Fruit fly (Drosophila melanogaster) whole organism, embryonic: ENCODE results near the gene Kdm2.

Experiments used
- Atf6 ChIP-seq: fragments of 200-800 bp; sonication (Bioruptor generic); IDR thresholded peaks from 2 replicates; pipeline ENCODE4 v1.3.6; 2022; ENCODE audit warnings: missing biosample characterization, missing genetic modification characterization
- B-H1 ChIP-seq: fragments of 200-800 bp; sonication (Bioruptor generic); IDR thresholded peaks from 3 replicates; pipeline ENCODE4 v1.3.6; 2022; ENCODE audit warnings: missing biosample characterization, missing genetic modification characterization
- B-H2 ChIP-seq: fragments of 200-800 bp; sonication (Bioruptor generic); optimal IDR thresholded peaks from 2 replicates; lab custom pipeline; 2018; ENCODE audit warnings: missing biosample characterization, mild to moderate bottlenecking, missing genetic modification characterization
- Bgb ChIP-seq: fragments of 200-800 bp; sonication (Bioruptor generic); IDR thresholded peaks from 2 replicates; pipeline ENCODE4 v1.3.6; 2022; ENCODE audit warnings: missing biosample characterization, missing genetic modification characterization; ENCODE audit not compliant: partially characterized antibody
- CG10147 ChIP-seq: fragments of 200-800 bp; sonication (Bioruptor generic); optimal IDR thresholded peaks from 2 replicates; lab custom pipeline; 2019; ENCODE audit warnings: missing biosample characterization, mild to moderate bottlenecking, missing genetic modification characterization, moderate library complexity
- CG10654 ChIP-seq: fragments of 200-800 bp; sonication (Bioruptor generic); optimal IDR thresholded peaks from 2 replicates; lab custom pipeline; 2016; ENCODE audit warnings: missing biosample characterization, missing genetic modification characterization
- CG10979 ChIP-seq: fragments of 200-800 bp; sonication (Bioruptor generic); optimal IDR thresholded peaks from 2 replicates; lab custom pipeline; 2018; ENCODE audit warnings: missing biosample characterization, mild to moderate bottlenecking, missing genetic modification characterization, moderate library complexity
- CG13424 ChIP-seq: fragments of 200-800 bp; sonication (Bioruptor generic); optimal IDR thresholded peaks from 2 replicates; lab custom pipeline; 2019; ENCODE audit warnings: missing biosample characterization, mild to moderate bottlenecking, missing genetic modification characterization, moderate library complexity
- CG13624 ChIP-seq: fragments of 200-800 bp; sonication (Bioruptor generic); optimal IDR thresholded peaks from 2 replicates; lab custom pipeline; 2016; ENCODE audit warnings: missing biosample characterization, missing genetic modification characterization
- CG13894 ChIP-seq: fragments of 200-800 bp; sonication (Bioruptor generic); optimal IDR thresholded peaks from 3 replicates; lab custom pipeline; 2018; ENCODE audit warnings: missing biosample characterization, mild to moderate bottlenecking, missing genetic modification characterization, moderate library complexity
- CG15514 ChIP-seq: fragments of 200-800 bp; sonication (Bioruptor generic); optimal IDR thresholded peaks from 3 replicates; lab custom pipeline; 2017; ENCODE audit warnings: missing biosample characterization, missing genetic modification characterization, mild to moderate bottlenecking, moderate library complexity, missing genetic modification reagents
- CG1603 ChIP-seq: fragments of 200-800 bp; sonication (Bioruptor generic); optimal IDR thresholded peaks from 2 replicates; lab custom pipeline; 2019; ENCODE audit warnings: missing biosample characterization, mild to moderate bottlenecking, missing genetic modification characterization, moderate library complexity
- CG1792 ChIP-seq: fragments of 200-800 bp; sonication (Bioruptor generic); optimal IDR thresholded peaks from 2 replicates; lab custom pipeline; 2016; ENCODE audit warnings: missing biosample characterization, missing genetic modification characterization
- CG18011 ChIP-seq: fragments of 200-800 bp; sonication (Bioruptor generic); optimal IDR thresholded peaks from 2 replicates; lab custom pipeline; 2017; ENCODE audit warnings: missing biosample characterization, missing genetic modification characterization, mild to moderate bottlenecking, moderate library complexity, missing genotype
- CG30403 ChIP-seq: fragments of 200-800 bp; sonication (Bioruptor generic); optimal IDR thresholded peaks from 3 replicates; lab custom pipeline; 2016; ENCODE audit warnings: missing biosample characterization, missing genetic modification characterization
- CG3281 ChIP-seq: fragments of 200-800 bp; sonication (Bioruptor generic); optimal IDR thresholded peaks from 3 replicates; lab custom pipeline; 2017; ENCODE audit warnings: missing biosample characterization, mild to moderate bottlenecking, missing genetic modification characterization
- CG34422 ChIP-seq: fragments of 200-800 bp; sonication (Bioruptor generic); IDR thresholded peaks from 3 replicates; pipeline ENCODE4 v1.3.6; 2022; ENCODE audit warnings: missing biosample characterization, missing genetic modification characterization
- CG4404 ChIP-seq: fragments of 200-800 bp; sonication (Bioruptor generic); IDR thresholded peaks from 2 replicates; pipeline ENCODE4 v1.3.6; 2022; ENCODE audit warnings: missing biosample characterization, missing genetic modification characterization
- CG4617 ChIP-seq: fragments of 200-800 bp; sonication (Bioruptor generic); optimal IDR thresholded peaks from 3 replicates; lab custom pipeline; 2016; ENCODE audit warnings: missing biosample characterization, missing genetic modification characterization, borderline replicate concordance
- CG6791 ChIP-seq: fragments of 200-800 bp; sonication (Bioruptor generic); IDR thresholded peaks from 3 replicates; pipeline ENCODE4 v1.3.6; 2022; ENCODE audit warnings: missing biosample characterization, missing genetic modification characterization; ENCODE audit not compliant: partially characterized antibody
- CG7786 ChIP-seq: fragments of 200-800 bp; sonication (Bioruptor generic); optimal IDR thresholded peaks from 2 replicates; lab custom pipeline; 2016; ENCODE audit warnings: missing biosample characterization, missing genetic modification characterization
- CG8290 ChIP-seq, 3 experiments: fragments of 200-800 bp; sonication (Bioruptor generic); optimal IDR thresholded peaks; 2 replicates each; lab custom pipeline; 2016 to 2019; ENCODE audit warnings: missing biosample characterization in 3 of 3, missing genetic modification characterization in 3 of 3, mild to moderate bottlenecking in 2 of 3, moderate library complexity in 1 of 3
- CG9797 ChIP-seq: fragments of 200-800 bp; sonication (Bioruptor generic); optimal IDR thresholded peaks from 3 replicates; lab custom pipeline; 2018; ENCODE audit warnings: missing biosample characterization, mild to moderate bottlenecking, missing genetic modification characterization
- CG9932 ChIP-seq: fragments of 200-800 bp; sonication (Bioruptor generic); IDR thresholded peaks from 2 replicates; pipeline ENCODE4 v1.3.6; 2022; ENCODE audit warnings: missing biosample characterization, missing genetic modification characterization
- CHES-1-like ChIP-seq: fragments of 200-800 bp; sonication (Bioruptor generic); optimal IDR thresholded peaks from 2 replicates; lab custom pipeline; 2016; ENCODE audit warnings: missing biosample characterization, missing genetic modification characterization
- Chrac-16 ChIP-seq: fragments of 200-800 bp; sonication (Bioruptor generic); optimal IDR thresholded peaks from 3 replicates; lab custom pipeline; 2016; ENCODE audit warnings: missing biosample characterization, missing genetic modification characterization
- Dbx ChIP-seq: fragments of 200-800 bp; sonication (Bioruptor generic); IDR thresholded peaks from 3 replicates; pipeline ENCODE4 v1.3.6; 2022; ENCODE audit warnings: missing biosample characterization, missing genetic modification characterization
- Deaf1 ChIP-seq: fragments of 200-800 bp; optimal IDR thresholded peaks from 3 replicates; lab custom pipeline; 2019; ENCODE audit warnings: missing biosample characterization, mild to moderate bottlenecking, missing genetic modification characterization, moderate library complexity
- Doc3 ChIP-seq: fragments of 200-800 bp; sonication (Bioruptor generic); IDR thresholded peaks from 3 replicates; pipeline ENCODE4 v1.3.6; 2022; ENCODE audit warnings: missing biosample characterization, missing genetic modification characterization; ENCODE audit not compliant: partially characterized antibody
- Hr3 ChIP-seq: fragments of 200-800 bp; sonication (Bioruptor generic); optimal IDR thresholded peaks from 3 replicates; lab custom pipeline; 2016; ENCODE audit warnings: missing biosample characterization, missing genetic modification characterization
- Hsf ChIP-seq: fragments of 200-800 bp; sonication (Bioruptor generic); optimal IDR thresholded peaks from 3 replicates; lab custom pipeline; 2016; ENCODE audit warnings: missing biosample characterization, missing genetic modification characterization
- Mad ChIP-seq: fragments of 200-800 bp; sonication (Bioruptor generic); optimal IDR thresholded peaks from 2 replicates; lab custom pipeline; 2016; ENCODE audit warnings: missing biosample characterization, missing genetic modification characterization
- NK7.1 ChIP-seq: fragments of 200-800 bp; sonication (Bioruptor generic); optimal IDR thresholded peaks from 3 replicates; lab custom pipeline; 2016; ENCODE audit warnings: missing biosample characterization, missing genetic modification characterization
- Nf-YC ChIP-seq: fragments of 200-800 bp; optimal IDR thresholded peaks from 3 replicates; lab custom pipeline; 2019; ENCODE audit warnings: missing biosample characterization, mild to moderate bottlenecking, missing genetic modification characterization, moderate library complexity
- Poxn ChIP-seq: fragments of 200-800 bp; sonication (Bioruptor generic); IDR thresholded peaks from 2 replicates; pipeline ENCODE4 v1.3.6; 2022; ENCODE audit warnings: missing biosample characterization, missing genetic modification characterization
- Scr ChIP-seq: fragments of 200-800 bp; sonication (Bioruptor generic); IDR thresholded peaks from 2 replicates; pipeline ENCODE4 v1.3.6; 2022; ENCODE audit warnings: missing biosample characterization, missing genetic modification characterization; ENCODE audit not compliant: partially characterized antibody
- Sry-β ChIP-seq: fragments of 200-800 bp; sonication (Bioruptor generic); optimal IDR thresholded peaks from 2 replicates; lab custom pipeline; 2018; ENCODE audit warnings: missing biosample characterization, mild to moderate bottlenecking, missing genetic modification characterization, moderate library complexity
- Ssrp ChIP-seq: fragments of 200-800 bp; sonication (Bioruptor generic); optimal IDR thresholded peaks from 2 replicates; lab custom pipeline; 2018; ENCODE audit warnings: missing biosample characterization, mild to moderate bottlenecking, missing genetic modification characterization, moderate library complexity
- az2 ChIP-seq: fragments of 200-800 bp; sonication (Bioruptor generic); optimal IDR thresholded peaks from 3 replicates; lab custom pipeline; 2016; ENCODE audit warnings: missing biosample characterization, missing genetic modification characterization
- bbx ChIP-seq: fragments of 200-800 bp; sonication (Bioruptor generic); IDR thresholded peaks from 2 replicates; pipeline ENCODE4 v1.3.6; 2022; ENCODE audit warnings: missing biosample characterization, missing genetic modification characterization; ENCODE audit not compliant: partially characterized antibody
- cato ChIP-seq: fragments of 200-800 bp; sonication (Bioruptor generic); optimal IDR thresholded peaks from 2 replicates; lab custom pipeline; 2016; ENCODE audit warnings: missing biosample characterization, missing genetic modification characterization, borderline replicate concordance
- dmrt11E ChIP-seq: fragments of 200-800 bp; sonication (Bioruptor generic); optimal IDR thresholded peaks from 3 replicates; lab custom pipeline; 2018; ENCODE audit warnings: missing biosample characterization, mild to moderate bottlenecking, missing genetic modification characterization, moderate library complexity
- dysf ChIP-seq: fragments of 200-800 bp; sonication (Bioruptor generic); IDR thresholded peaks from 3 replicates; pipeline ENCODE4 v1.3.6; 2022; ENCODE audit warnings: missing biosample characterization, missing genetic modification characterization
- fu2 ChIP-seq: fragments of 200-800 bp; sonication (Bioruptor generic); optimal IDR thresholded peaks from 2 replicates; lab custom pipeline; 2016; ENCODE audit warnings: missing biosample characterization, missing genetic modification characterization
- lola ChIP-seq, 3 experiments: fragments of >200 bp in 2 of 3; fragments of 200-800 bp in 1 of 3; sonication (Bioruptor generic) in 1 of 3; optimal IDR thresholded peaks; 2 replicates each; lab custom pipeline; 2017 to 2019; ENCODE audit warnings: missing biosample characterization in 3 of 3, missing genetic modification characterization in 3 of 3, mild to moderate bottlenecking in 1 of 3, moderate library complexity in 1 of 3
- sim ChIP-seq: fragments of 200-800 bp; sonication (Bioruptor generic); IDR thresholded peaks from 2 replicates; pipeline ENCODE4 v1.3.6; 2022; ENCODE audit warnings: missing biosample characterization, missing genetic modification characterization
- so ChIP-seq: fragments of 200-800 bp; sonication (Bioruptor generic); IDR thresholded peaks from 3 replicates; pipeline ENCODE4 v1.3.6; 2022; ENCODE audit warnings: missing biosample characterization, missing genetic modification characterization
- tap ChIP-seq: fragments of 200-800 bp; optimal IDR thresholded peaks from 3 replicates; lab custom pipeline; 2019; ENCODE audit warnings: missing biosample characterization, mild to moderate bottlenecking, missing genetic modification characterization, moderate library complexity
- trem ChIP-seq: fragments of 200-800 bp; optimal IDR thresholded peaks from 3 replicates; lab custom pipeline; 2019; ENCODE audit warnings: missing biosample characterization, mild to moderate bottlenecking, missing genetic modification characterization, moderate library complexity

Kdm2 gene

DNA sequence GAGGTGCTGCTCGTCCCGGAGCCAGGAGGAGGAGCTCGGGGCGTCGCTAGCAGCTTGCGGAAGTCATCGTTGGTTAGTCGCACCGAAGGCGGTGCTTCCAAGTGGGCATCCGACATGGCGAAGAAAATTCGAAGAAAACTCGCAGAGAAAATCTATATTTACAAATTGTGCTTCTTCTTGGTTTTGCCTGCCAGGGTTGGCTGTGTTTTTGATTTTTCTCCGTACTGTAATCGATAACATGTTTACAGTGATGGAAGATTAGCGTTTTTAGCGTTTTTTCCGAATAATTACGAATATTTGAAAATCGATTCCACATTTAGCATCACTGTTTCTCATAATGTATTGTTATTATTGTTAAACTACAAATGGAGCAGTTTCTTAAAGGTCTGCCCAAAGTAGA lies 12.6 kb downstream of the Kdm2 start, which contains the start of the genes beag and Ada (continued):
- TF ChIP-seq Scr (GFP tag; lab: Robert Waterston, UW) (peak; percentile 55), Ssrp (tag; lab: Kevin White, UChicago) (peak; percentile 16), Hr3 (peak; percentile 6), Chrac-16 (GFP tag; lab: Kevin White, UChicago) (peak; percentile 1), B-H2 (peak; percentile 60), CHES-1-like (GFP tag; lab: Kevin White, UChicago) (peak; percentile 80), lola (GFP tag; optimal IDR thresholded peaks at IDR 0.05; lab: Kevin White, UChicago) (peak in 1 of 3 experiments; percentile 40), sim (no peak), CG10979 (tag; lab: Kevin White, UChicago) (peak; percentile 29), CG18011 (GFP tag; lab: Kevin White, UChicago) (peak; percentile 40), Nf-YC (tag; lab: Kevin White, UChicago) (peak; percentile 38), B-H1 (GFP tag; lab: Robert Waterston, UW) (no peak), CG1603 (tag; lab: Kevin White, UChicago) (peak; percentile 64), Deaf1 (tag; lab: Kevin White, UChicago) (no peak), CG34422 (peak; percentile 52; the same call in 1 of the 3 replicates), CG3281 (peak; percentile 83), az2 (GFP tag; lab: Kevin White, UChicago) (peak; percentile 1), CG10147 (GFP tag; lab: Kevin White, UChicago) (peak; percentile 67), CG13624 (GFP tag; lab: Kevin White, UChicago) (peak; percentile 52), Dbx (GFP tag; lab: Robert Waterston, UW) (peak; percentile 28; the same call in 1 of the 3 replicates), Doc3 (0 out of 3 replicates have a peak, but pooled peaks have one; percentile 49), bbx (GFP tag; lab: Robert Waterston, UW) (peak; percentile 30; the same call in 1 of the 2 replicates), cato (GFP tag; lab: Kevin White, UChicago) (no peak), CG9932 (GFP tag; lab: Robert Waterston, UW) (peak; percentile 84), CG4617 (peak; percentile 94), dmrt11E (peak; percentile 23), CG10654 (GFP tag; lab: Kevin White, UChicago) (peak; percentile 7), CG4404 (no peak), CG9797 (GFP tag; lab: Kevin White, UChicago) (peak; percentile 25), CG8290 (GFP tag; optimal IDR thresholded peaks at IDR 0.05; lab: Kevin White, UChicago) (no peak), CG8290 (tag; optimal IDR thresholded peaks at IDR 0.05; lab: Kevin White, UChicago) (peak in 1 of 2 experiments; percentile 80), Bgb (GFP tag; lab: Robert Waterston, UW) (peak; percentile 58), Sry-β (GFP tag; lab: Kevin White, UChicago) (peak; percentile 99), Hsf (GFP tag; lab: Kevin White, UChicago) (peak; percentile 40), fu2 (GFP tag; lab: Kevin White, UChicago) (peak; percentile 29), dysf (GFP tag; lab: Robert Waterston, UW) (peak; percentile 55; the same call in 2 of the 3 replicates), Atf6 (GFP tag; lab: Robert Waterston, UW) (no peak), CG30403 (GFP tag; lab: Kevin White, UChicago) (peak; percentile 62), so (GFP tag; lab: Robert Waterston, UW) (peak; percentile 39; the same call in 1 of the 3 replicates), CG13894 (tag; lab: Kevin White, UChicago) (peak; percentile 73), CG6791 (peak; percentile 43; the same call in 2 of the 3 replicates), NK7.1 (GFP tag; lab: Kevin White, UChicago) (no peak), CG15514 (peak; percentile 67), Mad (GFP tag; lab: Kevin White, UChicago) (peak; percentile 6), CG1792 (peak; percentile 5), tap (tag; lab: Kevin White, UChicago) (no peak), CG7786 (peak; percentile 25), CG13424 (tag; lab: Kevin White, UChicago) (peak; percentile 57), Poxn (GFP tag; lab: Robert Waterston, UW) (no peak), trem (tag; lab: Kevin White, UChicago) (peak; percentile 51)
